Worm (Caenorhabditis elegans) whole organism, L3 larva: ENCODE data around the gene R13A5.7.

Source experiments
- R02D3.7 ChIP-seq: fragments of 150-350 bp; optimal IDR thresholded peaks from 2 replicates; lab custom pipeline; 2014; ENCODE audit warnings: missing biosample characterization, missing genetic modification characterization
- ZK546.5 ChIP-seq: sonication (generic microtip); optimal IDR thresholded peaks from 2 replicates; lab custom pipeline; 2017; ENCODE audit warnings: missing biosample characterization, missing genetic modification characterization
- aly-2 ChIP-seq: fragments of 150-350 bp; optimal IDR thresholded peaks from 2 replicates; lab custom pipeline; 2014; ENCODE audit warnings: missing biosample characterization, missing genetic modification characterization
- ama-1 ChIP-seq: fragments of 150-350 bp; optimal IDR thresholded peaks from 2 replicates; lab custom pipeline; 2018
- ceh-16 ChIP-seq: sonication (generic microtip); optimal IDR thresholded peaks from 2 replicates; lab custom pipeline; 2017; ENCODE audit warnings: missing biosample characterization, missing genetic modification characterization
- ceh-28 ChIP-seq: fragments of 150-350 bp; optimal IDR thresholded peaks from 2 replicates; lab custom pipeline; 2014; ENCODE audit warnings: missing biosample characterization, missing genetic modification reagents, missing genetic modification characterization
- ceh-82 ChIP-seq: fragments of 150-350 bp; optimal IDR thresholded peaks from 2 replicates; lab custom pipeline; 2014; ENCODE audit warnings: missing biosample characterization, missing genetic modification characterization
- ceh-9 ChIP-seq: sonication (generic microtip); optimal IDR thresholded peaks from 2 replicates; lab custom pipeline; 2018; ENCODE audit warnings: missing biosample characterization, missing genetic modification characterization
- daf-12 ChIP-seq: fragments of 150-350 bp; optimal IDR thresholded peaks from 2 replicates; lab custom pipeline; 2014; ENCODE audit warnings: missing biosample characterization, missing genetic modification reagents, missing genetic modification characterization
- egl-27 ChIP-seq: sonication (generic microtip); optimal IDR thresholded peaks from 4 replicates; lab custom pipeline; 2017; ENCODE audit warnings: missing biosample characterization, missing genetic modification reagents, missing genetic modification characterization
- egl-5 ChIP-seq: fragments of 150-350 bp; optimal IDR thresholded peaks from 2 replicates; lab custom pipeline; 2017; ENCODE audit warnings: missing biosample characterization, missing genetic modification reagents, missing genetic modification characterization, inconsistent platforms
- elt-1 ChIP-seq: fragments of 150-350 bp; optimal IDR thresholded peaks from 2 replicates; lab custom pipeline; 2014; ENCODE audit warnings: missing biosample characterization, missing genetic modification characterization
- elt-2 ChIP-seq: sonication (generic microtip); optimal IDR thresholded peaks from 2 replicates; lab custom pipeline; 2016; ENCODE audit warnings: missing genetic modification reagents, mild to moderate bottlenecking, missing genetic modification characterization, missing compliant biosample characterization
- elt-3 ChIP-seq, 3 experiments: fragments of 150-350 bp in 1 of 3; sonication (generic microtip) in 2 of 3; optimal IDR thresholded peaks; 2 replicates in 2 of 3; 4 replicates in 1 of 3; lab custom pipeline; 2014 to 2017; ENCODE audit warnings: missing biosample characterization in 3 of 3, missing genetic modification characterization in 3 of 3
- eor-1 ChIP-seq, 2 experiments: fragments of 150-350 bp; optimal IDR thresholded peaks; 2 replicates each; lab custom pipeline; 2014 to 2018; ENCODE audit warnings: missing biosample characterization in 2 of 2, missing genetic modification characterization in 2 of 2
- fkh-10 ChIP-seq: sonication (generic microtip); optimal IDR thresholded peaks from 2 replicates; lab custom pipeline; 2017; ENCODE audit warnings: missing biosample characterization, missing genetic modification reagents, missing genetic modification characterization
- hmg-11 ChIP-seq: sonication (generic microtip); optimal IDR thresholded peaks from 2 replicates; lab custom pipeline; 2016; ENCODE audit warnings: missing genetic modification characterization, missing compliant biosample characterization
- jun-1 ChIP-seq: fragments of 150-350 bp; optimal IDR thresholded peaks from 2 replicates; lab custom pipeline; 2014; ENCODE audit warnings: missing biosample characterization, missing genetic modification reagents, missing genetic modification characterization
- lin-15B ChIP-seq: fragments of 150-350 bp; optimal IDR thresholded peaks from 2 replicates; lab custom pipeline; 2014; ENCODE audit warnings: missing biosample characterization, missing genetic modification characterization
- lin-39 ChIP-seq: fragments of 150-350 bp; optimal IDR thresholded peaks from 2 replicates; lab custom pipeline; 2018; ENCODE audit warnings: missing biosample characterization, missing genetic modification reagents, missing genetic modification characterization
- lsy-12 ChIP-seq: sonication (generic microtip); optimal IDR thresholded peaks from 2 replicates; lab custom pipeline; 2016; ENCODE audit warnings: mild to moderate bottlenecking, missing genetic modification characterization, missing compliant biosample characterization
- mdl-1 ChIP-seq: fragments of 150-350 bp; optimal IDR thresholded peaks from 2 replicates; lab custom pipeline; 2014; ENCODE audit warnings: missing biosample characterization, missing genetic modification characterization
- mml-1 ChIP-seq: fragments of 150-350 bp; sonication (generic microtip); optimal IDR thresholded peaks from 3 replicates; lab custom pipeline; 2014; ENCODE audit warnings: missing biosample characterization, missing genetic modification characterization
- nfya-1 ChIP-seq: sonication (generic microtip); optimal IDR thresholded peaks from 2 replicates; lab custom pipeline; 2017; ENCODE audit warnings: missing genetic modification characterization, mild to moderate bottlenecking, missing compliant biosample characterization, antibody characterized with exemption, moderate library complexity; ENCODE audit not compliant: insufficient read depth
- nhr-11 ChIP-seq: fragments of 150-350 bp; optimal IDR thresholded peaks from 2 replicates; lab custom pipeline; 2014; ENCODE audit warnings: missing biosample characterization, missing genetic modification characterization
- nhr-12 ChIP-seq: fragments of 150-350 bp; optimal IDR thresholded peaks from 2 replicates; lab custom pipeline; 2014; ENCODE audit warnings: missing biosample characterization, missing genetic modification characterization
- nhr-23 ChIP-seq: fragments of 150-350 bp; optimal IDR thresholded peaks from 2 replicates; lab custom pipeline; 2014; ENCODE audit warnings: missing biosample characterization, missing genetic modification reagents, missing genetic modification characterization
- nhr-237 ChIP-seq: fragments of 150-350 bp; optimal IDR thresholded peaks from 2 replicates; lab custom pipeline; 2014; ENCODE audit warnings: missing biosample characterization, missing genetic modification characterization
- nhr-25 ChIP-seq: sonication (generic microtip); optimal IDR thresholded peaks from 2 replicates; lab custom pipeline; 2017; ENCODE audit warnings: missing biosample characterization, missing genetic modification characterization
- nhr-28 ChIP-seq: fragments of 150-350 bp; optimal IDR thresholded peaks from 2 replicates; lab custom pipeline; 2014; ENCODE audit warnings: missing biosample characterization, missing genetic modification characterization
- nhr-43 ChIP-seq: sonication (generic microtip); optimal IDR thresholded peaks from 2 replicates; lab custom pipeline; 2016; ENCODE audit warnings: mild to moderate bottlenecking, missing genetic modification characterization, missing compliant biosample characterization; ENCODE audit not compliant: poor library complexity, severe bottlenecking
- nhr-67 ChIP-seq: fragments of 150-350 bp; optimal IDR thresholded peaks from 2 replicates; lab custom pipeline; 2014; ENCODE audit warnings: missing biosample characterization, missing genetic modification characterization
- nhr-76 ChIP-seq: fragments of 150-350 bp; sonication (generic microtip); optimal IDR thresholded peaks from 5 replicates; lab custom pipeline; 2014; ENCODE audit warnings: missing biosample characterization, missing genetic modification characterization
- nhr-77 ChIP-seq: fragments of 150-350 bp; optimal IDR thresholded peaks from 2 replicates; lab custom pipeline; 2014; ENCODE audit warnings: missing biosample characterization, missing genetic modification characterization
- pha-4 ChIP-seq: fragments of 150-350 bp; optimal IDR thresholded peaks from 2 replicates; lab custom pipeline; 2014; ENCODE audit warnings: missing biosample characterization, missing genetic modification reagents, missing genetic modification characterization
- pqm-1 ChIP-seq: fragments of 150-350 bp; optimal IDR thresholded peaks from 2 replicates; lab custom pipeline; 2017; ENCODE audit warnings: missing biosample characterization, missing genetic modification characterization, inconsistent platforms
- sea-2 ChIP-seq: fragments of 150-350 bp; sonication (generic microtip); optimal IDR thresholded peaks from 4 replicates; lab custom pipeline; 2014; ENCODE audit warnings: missing biosample characterization, missing genetic modification reagents, missing genetic modification characterization
- skn-1 ChIP-seq: fragments of 150-350 bp; optimal IDR thresholded peaks from 2 replicates; lab custom pipeline; 2014; ENCODE audit warnings: missing biosample characterization, missing genetic modification characterization
- snpc-4 ChIP-seq: fragments of 150-350 bp; optimal IDR thresholded peaks from 2 replicates; lab custom pipeline; 2014; ENCODE audit warnings: missing biosample characterization, missing genetic modification characterization
- tbx-2 ChIP-seq: sonication (generic microtip); optimal IDR thresholded peaks from 2 replicates; lab custom pipeline; 2016; ENCODE audit warnings: mild to moderate bottlenecking, missing genetic modification characterization, missing compliant biosample characterization
- ztf-4 ChIP-seq: fragments of 150-350 bp; optimal IDR thresholded peaks from 2 replicates; lab custom pipeline; 2014; ENCODE audit warnings: missing biosample characterization, missing genetic modification characterization

Gene R13A5.7

ce11 chrIII:7520672-7521071 is 49.3 kb downstream of the R13A5.7 start, which contains the start of the genes cux-7 and C07H6.2:
Gene cux-7, minus strand, starts transcription at chrIII:7520845.
Gene C07H6.2, plus strand, starts transcription at chrIII:7521009.
- peak; percentile 61 for TF ChIP-seq pqm-1 (tag; lab: Kevin White, UChicago)
- TF ChIP-seq pha-4, result peak; percentile 96
- TF ChIP-seq elt-2 (tag; lab: Kevin White, UChicago), result peak; percentile 52
- TF ChIP-seq mml-1 (tag; lab: Kevin White, UChicago), result no peak
- peak; percentile 52 for TF ChIP-seq ceh-82 (tag; lab: Kevin White, UChicago)
- peak; percentile 9 for TF ChIP-seq nhr-67 (tag; lab: Kevin White, UChicago)
- no peak for TF ChIP-seq hmg-11 (tag; lab: Kevin White, UChicago)
- TF ChIP-seq nhr-76, result no peak
- TF ChIP-seq egl-5 (tag; lab: Kevin White, UChicago), result peak; percentile 29
- no peak for TF ChIP-seq ceh-9 (tag; lab: Kevin White, UChicago)
- no peak for TF ChIP-seq eor-1 (tag; optimal IDR thresholded peaks at IDR 0.05; lab: Kevin White, UChicago)
- no peak for TF ChIP-seq elt-3 (tag; optimal IDR thresholded peaks at IDR 0.05; lab: Kevin White, UChicago)
- TF ChIP-seq nhr-77, result peak; percentile 50
- no peak for TF ChIP-seq sea-2 (GFP tag; lab: Kevin White, UChicago)
- TF ChIP-seq jun-1 (tag; lab: Kevin White, UChicago), result peak; percentile 77
- peak; percentile 88 for TF ChIP-seq nhr-25 (tag; lab: Kevin White, UChicago)
- TF ChIP-seq R02D3.7 (tag; lab: Kevin White, UChicago), result peak; percentile 72
- TF ChIP-seq lsy-12 (tag; lab: Kevin White, UChicago), result peak; percentile 97
- no peak for TF ChIP-seq nhr-237 (tag; lab: Kevin White, UChicago)
- peak; percentile 87 for TF ChIP-seq tbx-2
- peak; percentile 89 for TF ChIP-seq snpc-4 (tag; lab: Kevin White, UChicago)
- TF ChIP-seq daf-12 (tag; lab: Kevin White, UChicago), result no peak
- no peak for TF ChIP-seq fkh-10 (GFP tag; lab: Kevin White, UChicago)
- no peak for TF ChIP-seq nhr-11 (tag; lab: Kevin White, UChicago)
- no peak for TF ChIP-seq ama-1
- TF ChIP-seq ZK546.5 (tag; lab: Kevin White, UChicago), result no peak
- no peak for TF ChIP-seq aly-2 (tag; lab: Kevin White, UChicago)
- peak; percentile 28 for TF ChIP-seq elt-1
- no peak for TF ChIP-seq nhr-28
- TF ChIP-seq nhr-12 (tag; lab: Kevin White, UChicago), result no peak
- TF ChIP-seq lin-15B (tag; lab: Kevin White, UChicago), result peak; percentile 96
- peak; percentile 95 for TF ChIP-seq nhr-23 (tag; lab: Kevin White, UChicago)
- peak; percentile 87 for TF ChIP-seq skn-1 (tag; lab: Kevin White, UChicago)
- no peak for TF ChIP-seq ztf-4 (tag; lab: Kevin White, UChicago)
- TF ChIP-seq ceh-28, result peak; percentile 79
- peak; percentile 18 for TF ChIP-seq ceh-16 (tag; lab: Kevin White, UChicago)
- peak; percentile 90 for TF ChIP-seq lin-39 (tag; lab: Kevin White, UChicago)
- TF ChIP-seq nfya-1, result peak; percentile 91
- peak; percentile 99 for TF ChIP-seq nhr-43
- peak; percentile 54 for TF ChIP-seq egl-27 (tag; lab: Kevin White, UChicago)

DNA sequence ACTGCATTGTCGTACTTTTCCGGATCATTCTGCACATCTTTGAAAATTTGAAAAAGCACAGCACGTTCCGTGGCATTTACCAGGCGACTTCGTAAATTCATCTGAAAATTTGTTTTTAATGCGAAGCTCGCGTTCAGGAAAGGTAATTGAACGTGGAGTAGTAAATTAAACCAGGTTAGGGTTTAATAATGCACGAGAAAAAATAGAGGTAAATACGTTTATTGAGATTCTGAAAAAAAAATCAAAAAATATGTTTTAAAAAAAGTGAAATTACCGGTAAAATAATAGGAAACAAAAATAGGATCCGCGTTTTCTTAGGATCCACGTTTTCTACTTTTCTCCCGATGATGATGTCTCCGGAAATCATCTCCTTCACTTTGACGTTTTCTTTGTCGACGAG is 51.5 kb downstream of the R13A5.7 start, which contains the start of gene clk-2:
Gene clk-2, minus strand, starts transcription at position 101 of the 400 bp plus-strand sequence.
- TF ChIP-seq nhr-11 (tag; lab: Kevin White, UChicago) (no peak), sea-2 (GFP tag; lab: Kevin White, UChicago) (no peak), nhr-25 (tag; lab: Kevin White, UChicago) (no peak), mdl-1 (tag; lab: Kevin White, UChicago) (no peak), nhr-76 (no peak), elt-1 (no peak), ceh-9 (tag; lab: Kevin White, UChicago) (no peak), ceh-16 (tag; lab: Kevin White, UChicago) (no peak), jun-1 (tag; lab: Kevin White, UChicago) (no peak)
